Worm (Caenorhabditis elegans) whole organism, L4 larva: Measurements from ENCODE around the gene Y19D2B.1.
A peak's percentile ranks its signal among the peaks of the same experiment; 100 is the strongest.

Experiments used
- D1046.2 ChIP-seq: fragments of 200-800 bp; sonication (Bioruptor generic); IDR thresholded peaks from 2 replicates; pipeline ENCODE4 v1.3.6; 2022; ENCODE audit warnings: missing genetic modification characterization, missing compliant biosample characterization
- F37D6.2 ChIP-seq: sonication (generic microtip); optimal IDR thresholded peaks from 2 replicates; lab custom pipeline; 2016; ENCODE audit warnings: mild to moderate bottlenecking, missing genetic modification characterization, missing compliant biosample characterization
- F44E2.7 ChIP-seq: fragments of 200-800 bp; sonication (Bioruptor generic); IDR thresholded peaks from 2 replicates; pipeline ENCODE4 v2.1.2; 2022; ENCODE audit warnings: missing genetic modification characterization, missing compliant biosample characterization
- F49E8.2 ChIP-seq: sonication (generic microtip); optimal IDR thresholded peaks from 2 replicates; lab custom pipeline; 2016; ENCODE audit warnings: missing compliant biosample characterization, mild to moderate bottlenecking, missing genetic modification characterization, borderline replicate concordance
- R02D3.7 ChIP-seq: fragments of 150-350 bp; sonication (generic microtip); optimal IDR thresholded peaks from 3 replicates; lab custom pipeline; 2014; ENCODE audit warnings: missing biosample characterization, missing genetic modification characterization
- T20F7.1 ChIP-seq: fragments of 200-800 bp; sonication (Bioruptor generic); optimal IDR thresholded peaks from 2 replicates; lab custom pipeline; 2018; ENCODE audit warnings: mild to moderate bottlenecking, missing genetic modification characterization, missing compliant biosample characterization
- Y105C5A.15 ChIP-seq: fragments of 200-800 bp; sonication (Bioruptor generic); IDR thresholded peaks from 2 replicates; pipeline ENCODE4 v1.3.6; 2022; ENCODE audit warnings: missing genetic modification characterization, missing compliant biosample characterization
- Y48G9A.11 ChIP-seq: fragments of 200-800 bp; sonication (Bioruptor generic); IDR thresholded peaks from 2 replicates; pipeline ENCODE4 v1.3.6; 2022; ENCODE audit warnings: missing genetic modification reagents, missing genetic modification characterization, missing compliant biosample characterization
- Y75B8A.6 ChIP-seq: fragments of 200-800 bp; sonication (Bioruptor generic); IDR thresholded peaks from 2 replicates; pipeline ENCODE4 v1.3.6; 2022; ENCODE audit warnings: missing genetic modification reagents, missing genetic modification characterization, missing compliant biosample characterization
- ZK546.5 ChIP-seq, 2 experiments: sonication (generic microtip); optimal IDR thresholded peaks; 2 replicates each; lab custom pipeline; 2017; ENCODE audit warnings: missing biosample characterization in 2 of 2, missing genetic modification characterization in 2 of 2
- aha-1 ChIP-seq: fragments of 150-350 bp; peaks from one replicate; lab custom pipeline; 2014; ENCODE audit warnings: missing biosample characterization, missing genetic modification characterization
- aly-2 ChIP-seq: sonication (generic microtip); optimal IDR thresholded peaks from 2 replicates; lab custom pipeline; 2018; ENCODE audit warnings: missing biosample characterization, missing genetic modification characterization
- ama-1 ChIP-seq: fragments of 150-350 bp; optimal IDR thresholded peaks from 2 replicates; lab custom pipeline; 2014; ENCODE audit warnings: inconsistent platforms, mixed read lengths
- arid-1 ChIP-seq: fragments of 200-800 bp; sonication (Bioruptor generic); conservative IDR thresholded peaks from 2 replicates; pipeline ENCODE4 v1.3.6; 2022; ENCODE audit warnings: missing genetic modification reagents, missing genetic modification characterization, missing compliant biosample characterization
- ceh-28 ChIP-seq: fragments of 150-350 bp; optimal IDR thresholded peaks from 2 replicates; lab custom pipeline; 2014; ENCODE audit warnings: missing biosample characterization, missing genetic modification reagents, missing genetic modification characterization
- ceh-62 ChIP-seq: sonication (generic microtip); optimal IDR thresholded peaks from 2 replicates; lab custom pipeline; 2017; ENCODE audit warnings: missing biosample characterization, missing genetic modification characterization
- ces-1 ChIP-seq: fragments of 150-350 bp; sonication (generic microtip); optimal IDR thresholded peaks from 4 replicates; lab custom pipeline; 2014; ENCODE audit warnings: missing biosample characterization, missing genetic modification reagents, missing genetic modification characterization
- cey-2 ChIP-seq: sonication (generic microtip); optimal IDR thresholded peaks from 3 replicates; lab custom pipeline; 2017; ENCODE audit warnings: missing genetic modification characterization, mild to moderate bottlenecking, missing compliant biosample characterization, antibody characterized with exemption, borderline replicate concordance; ENCODE audit not compliant: insufficient read depth
- ctbp-1 ChIP-seq: fragments of 200-800 bp; sonication (Bioruptor generic); IDR thresholded peaks from 2 replicates; pipeline ENCODE4 v1.3.6; 2022; ENCODE audit warnings: missing genetic modification reagents, missing genetic modification characterization, missing compliant biosample characterization
- daf-16 ChIP-seq, 3 experiments: sonication (generic microtip); optimal IDR thresholded peaks; 2 replicates each; lab custom pipeline; 2016 to 2017; ENCODE audit warnings: missing genetic modification characterization in 3 of 3, missing genetic modification reagents in 3 of 3, mild to moderate bottlenecking in 2 of 3, missing compliant biosample characterization in 2 of 3, missing biosample characterization in 1 of 3, moderate library complexity in 1 of 3
- daf-19 ChIP-seq: fragments of 200-800 bp; sonication (Bioruptor generic); conservative IDR thresholded peaks from 2 replicates; pipeline ENCODE4 v1.3.6; 2022; ENCODE audit warnings: missing genetic modification characterization, missing compliant biosample characterization
- daf-8 ChIP-seq: fragments of 200-800 bp; sonication (Bioruptor generic); IDR thresholded peaks from 2 replicates; pipeline ENCODE4 v1.3.6; 2022; ENCODE audit warnings: missing genetic modification characterization, missing compliant biosample characterization
- dpl-1 ChIP-seq: fragments of 150-350 bp; optimal IDR thresholded peaks from 2 replicates; lab custom pipeline; 2014; ENCODE audit warnings: missing biosample characterization, missing genetic modification reagents, missing genetic modification characterization
- dve-1 ChIP-seq: sonication (generic microtip); optimal IDR thresholded peaks from 2 replicates; lab custom pipeline; 2017; ENCODE audit warnings: antibody characterized with exemption, mild to moderate bottlenecking, missing genetic modification characterization, missing compliant biosample characterization; ENCODE audit not compliant: insufficient read depth
- egl-27 ChIP-seq: sonication (generic microtip); optimal IDR thresholded peaks from 3 replicates; lab custom pipeline; 2017; ENCODE audit warnings: missing biosample characterization, missing genetic modification reagents, missing genetic modification characterization
- fkh-10 ChIP-seq: fragments of 150-350 bp; optimal IDR thresholded peaks from 2 replicates; lab custom pipeline; 2014; ENCODE audit warnings: missing biosample characterization, missing genetic modification reagents, missing genetic modification characterization
- fos-1 ChIP-seq: fragments of 150-350 bp; optimal IDR thresholded peaks from 2 replicates; lab custom pipeline; 2014; ENCODE audit warnings: missing biosample characterization, missing genetic modification characterization
- gei-8 ChIP-seq: fragments of 200-800 bp; sonication (Bioruptor generic); optimal IDR thresholded peaks from 2 replicates; lab custom pipeline; 2018; ENCODE audit warnings: mild to moderate bottlenecking, missing genetic modification characterization, missing compliant biosample characterization
- hif-1 ChIP-seq, 2 experiments: sonication (generic microtip); optimal IDR thresholded peaks; 2 replicates each; lab custom pipeline; 2016 to 2017; ENCODE audit warnings: missing compliant biosample characterization in 2 of 2, missing genetic modification characterization in 2 of 2, missing genetic modification reagents in 2 of 2, missing genotype in 2 of 2, mild to moderate bottlenecking in 1 of 2
- jun-1 ChIP-seq: fragments of 150-350 bp; optimal IDR thresholded peaks from 2 replicates; lab custom pipeline; 2014; ENCODE audit warnings: missing biosample characterization, missing genetic modification reagents, missing genetic modification characterization
- lim-7 ChIP-seq: fragments of 200-800 bp; sonication (Bioruptor generic); IDR thresholded peaks from 2 replicates; pipeline ENCODE4 v1.3.6; 2022; ENCODE audit warnings: missing genetic modification characterization, missing compliant biosample characterization
- mes-2 ChIP-seq: sonication (generic microtip); optimal IDR thresholded peaks from 2 replicates; lab custom pipeline; 2016; ENCODE audit warnings: missing genotype, mild to moderate bottlenecking, missing genetic modification characterization, missing compliant biosample characterization; ENCODE audit not compliant: poor library complexity, severe bottlenecking
- mxl-2 ChIP-seq: fragments of 200-800 bp; sonication (Bioruptor generic); conservative IDR thresholded peaks from 2 replicates; pipeline ENCODE4 v1.3.6; 2022; ENCODE audit warnings: missing genetic modification reagents, missing genetic modification characterization, missing compliant biosample characterization
- nhr-102 ChIP-seq: sonication (generic microtip); optimal IDR thresholded peaks from 2 replicates; lab custom pipeline; 2016; ENCODE audit warnings: mild to moderate bottlenecking, missing genetic modification characterization, moderate library complexity, missing compliant biosample characterization
- nhr-11 ChIP-seq: fragments of 150-350 bp; optimal IDR thresholded peaks from 2 replicates; lab custom pipeline; 2014; ENCODE audit warnings: missing biosample characterization, missing genetic modification characterization
- nhr-237 ChIP-seq: sonication (generic microtip); optimal IDR thresholded peaks from 2 replicates; lab custom pipeline; 2017; ENCODE audit warnings: missing biosample characterization, missing genetic modification characterization
- nhr-48 ChIP-seq: sonication (generic microtip); optimal IDR thresholded peaks from 2 replicates; lab custom pipeline; 2016; ENCODE audit warnings: mild to moderate bottlenecking, missing genetic modification characterization, missing compliant biosample characterization
- nhr-6 ChIP-seq: fragments of 150-350 bp; optimal IDR thresholded peaks from 2 replicates; lab custom pipeline; 2014; ENCODE audit warnings: missing biosample characterization, missing genetic modification characterization
- nhr-77 ChIP-seq: fragments of 150-350 bp; optimal IDR thresholded peaks from 2 replicates; lab custom pipeline; 2014; ENCODE audit warnings: missing biosample characterization, missing genetic modification characterization
- pha-4 ChIP-seq, 2 experiments: fragments of 150-350 bp in 1 of 2; fragments of 200-800 bp in 1 of 2; sonication (Bioruptor generic) in 1 of 2; IDR thresholded peaks in 1 of 2; optimal IDR thresholded peaks in 1 of 2; 2 replicates each; pipeline versions ENCODE4 v1.3.6 to Lab custom; 2014 to 2022; ENCODE audit warnings: missing genetic modification characterization in 2 of 2, missing genetic modification reagents in 2 of 2, missing biosample characterization in 1 of 2, missing compliant biosample characterization in 1 of 2
- sdz-12 ChIP-seq: fragments of 200-800 bp; sonication (Bioruptor generic); optimal IDR thresholded peaks from 2 replicates; lab custom pipeline; 2018; ENCODE audit warnings: mild to moderate bottlenecking, missing genetic modification characterization, missing compliant biosample characterization
- set-16 ChIP-seq: fragments of 200-800 bp; sonication (Bioruptor generic); IDR thresholded peaks from 2 replicates; pipeline ENCODE4 v1.3.6; 2022; ENCODE audit warnings: missing genetic modification reagents, missing genetic modification characterization, missing compliant biosample characterization
- spr-1 ChIP-seq: sonication (generic microtip); optimal IDR thresholded peaks from 2 replicates; lab custom pipeline; 2016; ENCODE audit warnings: mild to moderate bottlenecking, missing genetic modification characterization, missing compliant biosample characterization
- unc-39 ChIP-seq: sonication (generic microtip); optimal IDR thresholded peaks from 2 replicates; lab custom pipeline; 2017; ENCODE audit warnings: missing biosample characterization, missing genetic modification characterization
- unc-62 ChIP-seq, 3 experiments: fragments of 150-350 bp in 1 of 3; sonication (generic microtip); optimal IDR thresholded peaks in 2 of 3; peaks in 1 of 3; 1 replicate in 1 of 3; 2 replicates in 2 of 3; lab custom pipeline; 2014 to 2017; ENCODE audit warnings: missing biosample characterization in 3 of 3, missing genetic modification characterization in 3 of 3, missing genetic modification reagents in 3 of 3, missing genotype in 1 of 3
- vab-7 ChIP-seq: fragments of 200-800 bp; sonication (Bioruptor generic); IDR thresholded peaks from 2 replicates; pipeline ENCODE4 v1.3.6; 2022; ENCODE audit warnings: missing genetic modification reagents, missing genetic modification characterization, missing compliant biosample characterization
- zfp-3 ChIP-seq: fragments of 200-800 bp; sonication (Bioruptor generic); conservative IDR thresholded peaks from 2 replicates; pipeline ENCODE4 v1.3.6; 2022; ENCODE audit warnings: missing genetic modification reagents, missing genetic modification characterization, missing compliant biosample characterization
- zip-11 ChIP-seq: fragments of 200-800 bp; sonication (Bioruptor generic); IDR thresholded peaks from 2 replicates; pipeline ENCODE4 v1.3.6; 2022; ENCODE audit warnings: missing genetic modification characterization, missing compliant biosample characterization
- ztf-7 ChIP-seq: fragments of 150-350 bp; optimal IDR thresholded peaks from 2 replicates; lab custom pipeline; 2014; ENCODE audit warnings: missing biosample characterization, missing genetic modification characterization

Y19D2B.1 gene

DNA sequence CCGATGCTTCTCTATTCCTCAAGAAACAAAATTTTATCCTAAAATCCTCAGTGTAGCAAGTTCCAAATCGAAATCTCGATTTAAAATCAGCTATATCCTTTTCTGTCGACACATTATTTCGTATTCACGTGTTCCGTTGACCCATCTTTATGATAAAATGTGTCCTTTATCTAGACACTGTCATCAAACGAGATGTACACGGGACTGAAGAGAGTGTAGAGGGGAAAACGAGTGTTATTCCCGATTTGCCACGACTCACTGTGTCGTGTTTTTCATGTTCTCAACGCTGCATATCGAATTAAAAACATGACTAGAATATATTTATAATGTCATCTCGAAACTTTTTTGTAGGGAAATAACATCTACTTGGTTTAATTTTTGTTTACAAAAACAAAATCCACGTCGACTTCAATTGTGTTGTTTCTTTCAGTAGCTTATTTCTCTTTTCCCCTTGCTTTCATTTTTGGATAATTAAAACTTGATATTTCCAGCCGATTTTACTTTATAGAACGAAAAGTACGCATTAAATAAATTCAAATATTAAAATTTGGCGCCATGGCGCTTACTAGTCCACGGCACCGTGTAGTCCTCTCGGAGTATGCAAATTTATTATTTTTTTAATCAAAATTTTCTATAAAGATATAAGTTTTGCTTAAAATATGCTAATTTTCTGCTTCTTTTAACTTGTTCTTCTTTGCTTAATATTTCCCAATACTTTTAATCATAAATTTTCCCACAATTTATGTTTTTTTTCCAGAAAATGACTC lies 3.2 kb upstream of the Y19D2B.1 start, which contains the start of gene metr-1 (continued):
- TF ChIP-seq aha-1 (tag; lab: Kevin White, UChicago) (no peak), Y105C5A.15 (GFP tag; lab: Robert Waterston, UW) (no peak), Y75B8A.6 (GFP tag; lab: Robert Waterston, UW) (no peak), dve-1 (tag; lab: Kevin White, UChicago) (no peak), Y48G9A.11 (GFP tag; lab: Robert Waterston, UW) (no peak), ces-1 (no peak), nhr-77 (tag; lab: Kevin White, UChicago) (no peak), mxl-2 (GFP tag; lab: Robert Waterston, UW) (no peak), ctbp-1 (GFP tag; lab: Robert Waterston, UW) (no peak), fkh-10 (GFP tag; lab: Kevin White, UChicago) (no peak), egl-27 (no peak), D1046.2 (GFP tag; lab: Robert Waterston, UW) (no peak), F37D6.2 (no peak), gei-8 (GFP tag; lab: Kevin White, UChicago) (no peak), lim-7 (0 out of 2 replicates have a peak, but pooled peaks have one; percentile 23), zfp-3 (GFP tag; lab: Robert Waterston, UW) (no peak), hif-1 (tag; optimal IDR thresholded peaks at IDR 0.05; lab: Kevin White, UChicago) (no peak), daf-19 (GFP tag; lab: Robert Waterston, UW) (no peak), ztf-7 (no peak), unc-39 (no peak), ceh-62 (tag; lab: Kevin White, UChicago) (no peak), nhr-48 (tag; lab: Kevin White, UChicago) (no peak), daf-16 (GFP tag; optimal IDR thresholded peaks at IDR 0.05; lab: Kevin White, UChicago) (no peak), daf-16 (tag; optimal IDR thresholded peaks at IDR 0.05; lab: Kevin White, UChicago) (peak; percentile 63), sdz-12 (GFP tag; lab: Kevin White, UChicago) (no peak), fos-1 (tag; lab: Kevin White, UChicago) (no peak), vab-7 (no peak), cey-2 (tag; lab: Kevin White, UChicago) (no peak), ZK546.5 (tag; optimal IDR thresholded peaks at IDR 0.05; lab: Kevin White, UChicago) (no peak), set-16 (GFP tag; lab: Robert Waterston, UW) (no peak), T20F7.1 (GFP tag; lab: Kevin White, UChicago) (no peak), pha-4 (GFP tag; IDR thresholded peaks at IDR 0.05; lab: Robert Waterston, UW) (no peak), pha-4 (tag; optimal IDR thresholded peaks at IDR 0.05; lab: Kevin White, UChicago) (no peak), jun-1 (tag; lab: Kevin White, UChicago) (no peak), ama-1 (no peak), dpl-1 (peak; percentile 83), zip-11 (GFP tag; lab: Robert Waterston, UW) (no peak), R02D3.7 (tag; lab: Kevin White, UChicago) (no peak), nhr-6 (no peak), nhr-11 (tag; lab: Kevin White, UChicago) (no peak), mes-2 (peak; percentile 89), spr-1 (tag; lab: Kevin White, UChicago) (no peak), daf-8 (GFP tag; lab: Robert Waterston, UW) (no peak), F44E2.7 (GFP tag; lab: Robert Waterston, UW) (no peak), arid-1 (no peak), nhr-237 (tag; lab: Kevin White, UChicago) (no peak), nhr-102 (tag; lab: Kevin White, UChicago) (no peak), aly-2 (no peak), ceh-28 (tag; lab: Kevin White, UChicago) (no peak), unc-62 (GFP tag; optimal IDR thresholded peaks at IDR 0.05 in 1 of 2; lab: Kevin White, UChicago) (peak in 1 of 2 experiments; percentile 28), unc-62 (tag; optimal IDR thresholded peaks at IDR 0.05; lab: Kevin White, UChicago) (no peak), F49E8.2 (tag; lab: Kevin White, UChicago) (no peak)
